Worm (Caenorhabditis elegans): Measurements from ENCODE around the gene C25H3.10.
A peak's percentile ranks its signal among the peaks of the same experiment; 100 is the strongest.

C25H3.10 gene

ce11 chrII:5698254-5698653, 515 bp downstream of the C25H3.10 start (continued):
- TF ChIP-seq unc-130 (tag; optimal IDR thresholded peaks at IDR 0.05) (peak; percentile 81), pag-3 (tag; optimal IDR thresholded peaks at IDR 0.05; ENCODE audit: borderline replicate concordance, insufficient read depth) (peak; percentile 81), lsy-2 (tag; optimal IDR thresholded peaks at IDR 0.05) (peak; percentile 44 to 55), mep-1 (tag; optimal IDR thresholded peaks at IDR 0.05) (peak; percentile 52), fkh-8 (tag; optimal IDR thresholded peaks at IDR 0.05) (peak; percentile 19), F16B12.6 (tag; optimal IDR thresholded peaks at IDR 0.05) (no peak), C16A3.4 (tag; optimal IDR thresholded peaks at IDR 0.05) (peak; percentile 50), nhr-28 (tag; optimal IDR thresholded peaks at IDR 0.05) (no peak), ztf-11 (tag; optimal IDR thresholded peaks at IDR 0.05) (no peak), hpl-2 (GFP tag; optimal IDR thresholded peaks at IDR 0.05) (no peak), nhr-47 (tag; optimal IDR thresholded peaks at IDR 0.05) (peak; percentile 33), snu-23 (GFP tag; optimal IDR thresholded peaks at IDR 0.05) (peak; percentile 77), snpc-4 (tag; optimal IDR thresholded peaks at IDR 0.05) (no peak), egl-13 (tag; optimal IDR thresholded peaks at IDR 0.05) (no peak), ama-1 (optimal IDR thresholded peaks at IDR 0.05) (no peak), swsn-7 (tag; optimal IDR thresholded peaks at IDR 0.05) (peak; percentile 25), skn-1 (tag; optimal IDR thresholded peaks at IDR 0.05) (peak; percentile 4), hlh-17 (GFP tag; optimal IDR thresholded peaks at IDR 0.05; ENCODE audit: borderline replicate concordance) (no peak), dpl-1 (GFP tag; optimal IDR thresholded peaks at IDR 0.05) (peak in 2 of 3 experiments; percentile 23 to 44), zip-4 (GFP tag; optimal IDR thresholded peaks at IDR 0.05) (no peak), rnt-1 (tag; optimal IDR thresholded peaks at IDR 0.05) (peak; percentile 57), nhr-19 (GFP tag; conservative IDR thresholded peaks at IDR 0.05) (peak; percentile 82), lir-3 (tag; optimal IDR thresholded peaks at IDR 0.05; ENCODE audit: poor library complexity) (no peak), lin-35 (GFP tag; optimal IDR thresholded peaks at IDR 0.05) (peak; percentile 27 to 72), ceh-82 (tag; optimal IDR thresholded peaks at IDR 0.05) (no peak), pax-3 (tag; optimal IDR thresholded peaks at IDR 0.05) (no peak), nhr-20 (tag; optimal IDR thresholded peaks at IDR 0.05) (peak; percentile 77)

ce11 chrII:5697338-5697737, 1.4 kb downstream of the C25H3.10 start:
- TF ChIP-seq hlh-4 (tag; optimal IDR thresholded peaks at IDR 0.05), result no peak
- TF ChIP-seq ceh-8 (GFP tag; optimal IDR thresholded peaks at IDR 0.05), result no peak
- no peak for TF ChIP-seq lin-15B (tag; optimal IDR thresholded peaks at IDR 0.05)
- TF ChIP-seq fkh-8 (tag; optimal IDR thresholded peaks at IDR 0.05), result no peak
- TF ChIP-seq irx-1 (tag; optimal IDR thresholded peaks at IDR 0.05), result no peak
- no peak for TF ChIP-seq nhr-12 (tag; optimal IDR thresholded peaks at IDR 0.05)
- TF ChIP-seq grh-1 (GFP tag; IDR thresholded peaks at IDR 0.05), result no peak
- TF ChIP-seq isw-1 (GFP tag; IDR thresholded peaks at IDR 0.05), result no peak

- no peak for TF ChIP-seq Y116A8C.19 (tag; optimal IDR thresholded peaks at IDR 0.05; ENCODE audit: borderline replicate concordance)
- no peak for TF ChIP-seq isw-1 (GFP tag; IDR thresholded peaks at IDR 0.05)
- no peak for TF ChIP-seq tbx-2 (tag; optimal IDR thresholded peaks at IDR 0.05)
- TF ChIP-seq lin-14 (GFP tag; optimal IDR thresholded peaks at IDR 0.05), result no peak
- no peak for TF ChIP-seq elt-2 (tag; optimal IDR thresholded peaks at IDR 0.05)
- no peak for TF ChIP-seq dpl-1 (GFP tag; optimal IDR thresholded peaks at IDR 0.05)
- TF ChIP-seq efl-1 (optimal IDR thresholded peaks at IDR 0.05), result no peak
- no peak for TF ChIP-seq efl-1 (GFP tag; optimal IDR thresholded peaks at IDR 0.05 in 1 of 2)
- TF ChIP-seq mef-2 (tag; optimal IDR thresholded peaks at IDR 0.05), result no peak
- TF ChIP-seq ztf-4 (tag; optimal IDR thresholded peaks at IDR 0.05), result no peak
- TF ChIP-seq fkh-10 (GFP tag; optimal IDR thresholded peaks at IDR 0.05), result no peak
- TF ChIP-seq nhr-84 (tag; optimal IDR thresholded peaks at IDR 0.05), result no peak
- no peak for TF ChIP-seq nhr-20 (tag; optimal IDR thresholded peaks at IDR 0.05)
- TF ChIP-seq lir-3 (tag; optimal IDR thresholded peaks at IDR 0.05; ENCODE audit: poor library complexity), result no peak
- no peak for TF ChIP-seq F16B12.6 (tag; optimal IDR thresholded peaks at IDR 0.05)
- no peak for TF ChIP-seq unc-98 (GFP tag; IDR thresholded peaks at IDR 0.05)
- no peak for TF ChIP-seq aha-1 (tag; optimal IDR thresholded peaks at IDR 0.05)
- no peak for TF ChIP-seq jun-1 (tag; optimal IDR thresholded peaks at IDR 0.05)
Measured at ce11 chrII:5696218-5696617, 2.6 kb downstream of the C25H3.10 start.

Measured in whole organism, L1 larva.